Worm (Caenorhabditis elegans) whole organism, L2 larva: ENCODE data around the gene C50D2.1.
A peak's percentile ranks its signal among the peaks of the same experiment; 100 is the strongest.

Experiments
- C34F6.9 ChIP-seq: fragments of 150-350 bp; optimal IDR thresholded peaks from 2 replicates; lab custom pipeline; 2014; ENCODE audit warnings: missing biosample characterization, missing genetic modification characterization
- F13H6.1 ChIP-seq: sonication (generic microtip); optimal IDR thresholded peaks from 2 replicates; lab custom pipeline; 2016; ENCODE audit warnings: missing genetic modification characterization, missing compliant biosample characterization
- R02D3.7 ChIP-seq: fragments of 150-350 bp; optimal IDR thresholded peaks from 2 replicates; lab custom pipeline; 2014; ENCODE audit warnings: missing biosample characterization, missing genetic modification characterization
- ZK546.5 ChIP-seq: sonication (generic microtip); optimal IDR thresholded peaks from 2 replicates; lab custom pipeline; 2017; ENCODE audit warnings: missing biosample characterization, missing genetic modification characterization
- alr-1 ChIP-seq: fragments of 150-350 bp; optimal IDR thresholded peaks from 2 replicates; lab custom pipeline; 2014; ENCODE audit warnings: missing biosample characterization, missing genetic modification characterization
- aly-2 ChIP-seq: fragments of 150-350 bp; optimal IDR thresholded peaks from 2 replicates; lab custom pipeline; 2014; ENCODE audit warnings: missing biosample characterization, missing genetic modification characterization
- ama-1 ChIP-seq: fragments of 150-350 bp; optimal IDR thresholded peaks from 2 replicates; lab custom pipeline; 2018; ENCODE audit warnings: inconsistent platforms
- blmp-1 ChIP-seq: sonication (generic microtip); optimal IDR thresholded peaks from 2 replicates; lab custom pipeline; 2017; ENCODE audit warnings: missing genetic modification characterization, mild to moderate bottlenecking, missing compliant biosample characterization, antibody characterized with exemption, moderate library complexity; ENCODE audit not compliant: insufficient read depth
- ceh-16 ChIP-seq: fragments of 150-350 bp; optimal IDR thresholded peaks from 2 replicates; lab custom pipeline; 2014; ENCODE audit warnings: missing biosample characterization, missing genetic modification characterization
- ceh-82 ChIP-seq: fragments of 150-350 bp; optimal IDR thresholded peaks from 2 replicates; lab custom pipeline; 2014; ENCODE audit warnings: missing biosample characterization, missing genetic modification characterization
- crh-2 ChIP-seq: sonication (generic microtip); optimal IDR thresholded peaks from 2 replicates; lab custom pipeline; 2017; ENCODE audit warnings: missing biosample characterization, missing genetic modification characterization
- dmd-4 ChIP-seq: sonication (generic microtip); optimal IDR thresholded peaks from 2 replicates; lab custom pipeline; 2017; ENCODE audit warnings: missing biosample characterization, missing genetic modification characterization
- egl-27 ChIP-seq: sonication (generic microtip); optimal IDR thresholded peaks from 3 replicates; lab custom pipeline; 2017; ENCODE audit warnings: missing biosample characterization, missing genetic modification reagents, missing genetic modification characterization
- elt-1 ChIP-seq: fragments of 150-350 bp; optimal IDR thresholded peaks from 2 replicates; lab custom pipeline; 2014; ENCODE audit warnings: missing biosample characterization, missing genetic modification characterization
- fos-1 ChIP-seq: fragments of 150-350 bp; optimal IDR thresholded peaks from 2 replicates; lab custom pipeline; 2014; ENCODE audit warnings: missing biosample characterization, missing genetic modification characterization
- gmeb-1 ChIP-seq: fragments of 150-350 bp; optimal IDR thresholded peaks from 2 replicates; lab custom pipeline; 2014; ENCODE audit warnings: missing biosample characterization, missing genetic modification characterization
- lin-11 ChIP-seq: fragments of 150-350 bp; sonication (generic microtip); optimal IDR thresholded peaks from 2 replicates; lab custom pipeline; 2014; ENCODE audit warnings: missing biosample characterization, missing genetic modification characterization, inconsistent platforms, mixed read lengths
- lin-13 ChIP-seq: fragments of 150-350 bp; optimal IDR thresholded peaks from 2 replicates; lab custom pipeline; 2014; ENCODE audit warnings: missing biosample characterization, missing genetic modification reagents, missing genetic modification characterization
- lin-39 ChIP-seq: fragments of 150-350 bp; optimal IDR thresholded peaks from 2 replicates; lab custom pipeline; 2014; ENCODE audit warnings: missing biosample characterization, missing genetic modification reagents, missing genetic modification characterization
- lsy-2 ChIP-seq, 2 experiments: fragments of 150-350 bp in 1 of 2; sonication (generic microtip) in 1 of 2; optimal IDR thresholded peaks; 2 replicates each; lab custom pipeline; 2014 to 2017; ENCODE audit warnings: missing biosample characterization in 2 of 2, missing genetic modification characterization in 2 of 2
- mab-5 ChIP-seq: fragments of 150-350 bp; optimal IDR thresholded peaks from 2 replicates; lab custom pipeline; 2014; ENCODE audit warnings: missing biosample characterization, missing genetic modification characterization
- mbf-1 ChIP-seq: sonication (generic microtip); optimal IDR thresholded peaks from 2 replicates; lab custom pipeline; 2017; ENCODE audit warnings: missing biosample characterization, missing genetic modification characterization
- mdl-1 ChIP-seq, 2 experiments: fragments of 150-350 bp in 1 of 2; sonication (generic microtip) in 1 of 2; optimal IDR thresholded peaks; 2 replicates each; lab custom pipeline; 2017; ENCODE audit warnings: missing biosample characterization in 2 of 2, missing genetic modification characterization in 2 of 2
- nhr-10 ChIP-seq: sonication (generic microtip); optimal IDR thresholded peaks from 2 replicates; lab custom pipeline; 2017; ENCODE audit warnings: missing biosample characterization, missing genetic modification characterization
- nhr-11 ChIP-seq: fragments of 150-350 bp; optimal IDR thresholded peaks from 2 replicates; lab custom pipeline; 2014; ENCODE audit warnings: missing biosample characterization, missing genetic modification characterization
- nhr-12 ChIP-seq: fragments of 150-350 bp; optimal IDR thresholded peaks from 2 replicates; lab custom pipeline; 2014; ENCODE audit warnings: missing biosample characterization, missing genetic modification characterization
- nhr-129 ChIP-seq: fragments of 150-350 bp; optimal IDR thresholded peaks from 2 replicates; lab custom pipeline; 2014; ENCODE audit warnings: missing biosample characterization, missing genetic modification characterization
- nhr-21 ChIP-seq: fragments of 150-350 bp; optimal IDR thresholded peaks from 2 replicates; lab custom pipeline; 2014; ENCODE audit warnings: missing biosample characterization, missing genetic modification characterization
- nhr-25 ChIP-seq: fragments of 150-350 bp; sonication (generic microtip); optimal IDR thresholded peaks from 3 replicates; lab custom pipeline; 2014; ENCODE audit warnings: missing biosample characterization, missing genetic modification characterization
- nhr-77 ChIP-seq: fragments of 150-350 bp; optimal IDR thresholded peaks from 2 replicates; lab custom pipeline; 2014; ENCODE audit warnings: missing biosample characterization, missing genetic modification characterization
- peb-1 ChIP-seq: fragments of 150-350 bp; optimal IDR thresholded peaks from 2 replicates; lab custom pipeline; 2014; ENCODE audit warnings: missing biosample characterization, missing genetic modification characterization
- sem-4 ChIP-seq: fragments of 150-350 bp; optimal IDR thresholded peaks from 2 replicates; lab custom pipeline; 2014; ENCODE audit warnings: missing biosample characterization, missing genetic modification reagents, missing genetic modification characterization
- skn-1 ChIP-seq: sonication (generic microtip); optimal IDR thresholded peaks from 2 replicates; lab custom pipeline; 2017; ENCODE audit warnings: missing biosample characterization, missing genetic modification characterization
- sma-3 ChIP-seq: sonication (generic microtip); optimal IDR thresholded peaks from 2 replicates; lab custom pipeline; 2016; ENCODE audit warnings: missing genetic modification reagents, missing genetic modification characterization, missing compliant biosample characterization
- sma-9 ChIP-seq, 2 experiments: fragments of 150-350 bp in 1 of 2; sonication (generic microtip) in 1 of 2; optimal IDR thresholded peaks; 2 replicates each; lab custom pipeline; 2014 to 2016; ENCODE audit warnings: missing genetic modification characterization in 2 of 2, mild to moderate bottlenecking in 1 of 2, missing biosample characterization in 1 of 2, missing compliant biosample characterization in 1 of 2, missing genetic modification reagents in 1 of 2, moderate library complexity in 1 of 2
- unc-39 ChIP-seq: fragments of 150-350 bp; optimal IDR thresholded peaks from 2 replicates; lab custom pipeline; 2014; ENCODE audit warnings: missing biosample characterization, missing genetic modification characterization
- unc-62 ChIP-seq: fragments of 150-350 bp; optimal IDR thresholded peaks from 2 replicates; lab custom pipeline; 2014; ENCODE audit warnings: missing biosample characterization, missing genetic modification reagents, missing genetic modification characterization
- zag-1 ChIP-seq: fragments of 150-350 bp; optimal IDR thresholded peaks from 2 replicates; lab custom pipeline; 2014; ENCODE audit warnings: missing biosample characterization, missing genetic modification characterization
- ztf-11 ChIP-seq: sonication (generic microtip); optimal IDR thresholded peaks from 2 replicates; lab custom pipeline; 2017; ENCODE audit warnings: missing biosample characterization, missing genetic modification characterization

C50D2.1 gene

DNA sequence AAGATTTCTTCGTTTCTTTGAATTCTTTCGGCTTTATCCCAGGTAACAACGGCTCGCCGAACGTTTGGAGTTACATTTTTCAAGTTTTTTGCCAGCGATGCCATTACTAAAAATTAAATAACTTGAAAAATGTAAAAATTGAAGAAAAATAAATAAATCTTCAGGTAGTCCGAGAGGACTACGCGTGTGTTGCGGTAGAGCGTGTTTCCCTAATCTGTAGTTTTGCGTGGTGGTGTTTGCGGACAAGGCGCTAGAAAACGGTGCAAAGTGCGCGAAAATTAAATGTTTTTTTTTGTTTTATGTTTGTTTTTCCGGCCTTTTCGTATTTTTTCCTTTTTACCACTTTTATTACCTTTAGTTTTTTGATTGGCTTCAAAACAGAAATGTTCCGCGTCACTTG is 44.5 kb downstream of the C50D2.1 start, which contains the start of gene mrpl-28 (continued):
- peak; percentile 95 for TF ChIP-seq lin-13
- TF ChIP-seq skn-1: no peak
- TF ChIP-seq F13H6.1 (tag; lab: Kevin White, UChicago): peak; percentile 93
- peak; percentile 64 for TF ChIP-seq unc-62 (GFP tag; lab: Kevin White, UChicago)
- peak; percentile 95 for TF ChIP-seq mab-5
- peak; percentile 29 for TF ChIP-seq nhr-77 (tag; lab: Kevin White, UChicago)
- peak; percentile 78 for TF ChIP-seq fos-1 (tag; lab: Kevin White, UChicago)
- no peak for TF ChIP-seq alr-1 (tag; lab: Kevin White, UChicago)
- TF ChIP-seq lin-11 (tag; lab: Kevin White, UChicago): peak; percentile 96
- TF ChIP-seq nhr-10 (tag; lab: Kevin White, UChicago): peak; percentile 66
- peak; percentile 91 for TF ChIP-seq nhr-21
- no peak for TF ChIP-seq unc-39 (tag; lab: Kevin White, UChicago)
- TF ChIP-seq elt-1 (tag; lab: Kevin White, UChicago): no peak
- no peak for TF ChIP-seq dmd-4 (tag; lab: Kevin White, UChicago)
- TF ChIP-seq lin-39 (tag; lab: Kevin White, UChicago): no peak
- TF ChIP-seq crh-2 (tag; lab: Kevin White, UChicago): peak; percentile 95
- no peak for TF ChIP-seq peb-1 (tag; lab: Kevin White, UChicago)
- no peak for TF ChIP-seq ceh-16 (tag; lab: Kevin White, UChicago)
- TF ChIP-seq C34F6.9 (tag; lab: Kevin White, UChicago): peak; percentile 95
- TF ChIP-seq R02D3.7: peak; percentile 73

ce11 chrII:156999-157499 is 45.7 kb downstream of the C50D2.1 start:
- no peak for TF ChIP-seq lin-13
- no peak for TF ChIP-seq dmd-4 (tag; lab: Kevin White, UChicago)
- TF ChIP-seq mbf-1 (tag; lab: Kevin White, UChicago): no peak
- TF ChIP-seq sma-9 (GFP tag; optimal IDR thresholded peaks at IDR 0.05; lab: Kevin White, UChicago): no peak
- TF ChIP-seq sma-9 (tag; optimal IDR thresholded peaks at IDR 0.05; lab: Kevin White, UChicago): no peak

ce11 chrII:158004-158731 is 46.8 kb downstream of the C50D2.1 start:
- TF ChIP-seq fos-1 (tag; lab: Kevin White, UChicago) (peak; percentile 37), gmeb-1 (no peak), dmd-4 (tag; lab: Kevin White, UChicago) (no peak), blmp-1 (tag; lab: Kevin White, UChicago) (peak; percentile 80), sma-3 (GFP tag; lab: Kevin White, UChicago) (no peak), peb-1 (tag; lab: Kevin White, UChicago) (no peak), C34F6.9 (tag; lab: Kevin White, UChicago) (no peak), lin-11 (tag; lab: Kevin White, UChicago) (peak; percentile 21), F13H6.1 (tag; lab: Kevin White, UChicago) (peak; percentile 7), egl-27 (tag; lab: Kevin White, UChicago) (peak; percentile 3)

DNA sequence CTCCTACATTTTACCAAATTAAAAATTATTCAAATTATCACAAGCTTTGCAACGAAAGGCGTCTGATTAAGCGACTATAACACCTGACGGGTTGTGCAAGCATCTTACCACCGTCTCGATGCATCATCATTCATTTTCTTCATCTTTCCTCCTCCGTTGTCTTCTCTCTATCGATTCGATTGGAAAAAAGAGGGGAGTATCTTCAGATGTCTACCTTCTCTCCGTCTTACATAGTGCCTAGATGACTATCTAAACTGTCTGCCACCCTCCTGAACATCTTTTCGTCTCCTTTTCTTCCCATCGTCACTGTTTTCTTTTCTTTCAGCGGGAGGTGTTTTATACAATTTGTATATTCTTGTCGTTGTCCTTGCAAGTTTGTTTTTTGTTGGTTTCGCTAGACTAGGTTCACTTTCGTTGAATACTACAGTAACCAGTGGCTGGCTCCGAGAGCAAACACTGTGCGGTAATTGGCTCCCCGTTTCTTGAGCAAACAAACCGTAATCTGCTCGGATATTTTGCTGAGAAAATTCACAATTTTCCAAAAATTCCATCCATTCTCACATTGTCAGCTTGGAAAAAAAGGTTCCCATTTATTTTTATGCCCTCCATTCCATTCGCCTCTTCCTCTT is 48.0 kb downstream of the C50D2.1 start:
- no peak for TF ChIP-seq zag-1 (tag; lab: Kevin White, UChicago)
- peak; percentile 13 for TF ChIP-seq gmeb-1
- peak; percentile 70 for TF ChIP-seq nhr-129
- peak; percentile 46 for TF ChIP-seq crh-2 (tag; lab: Kevin White, UChicago)
- peak; percentile 17 for TF ChIP-seq F13H6.1 (tag; lab: Kevin White, UChicago)
- no peak for TF ChIP-seq lin-11 (tag; lab: Kevin White, UChicago)
- no peak for TF ChIP-seq nhr-11 (tag; lab: Kevin White, UChicago)
- TF ChIP-seq nhr-12: no peak
- no peak for TF ChIP-seq nhr-10 (tag; lab: Kevin White, UChicago)
- no peak for TF ChIP-seq ceh-82 (tag; lab: Kevin White, UChicago)
- TF ChIP-seq dmd-4 (tag; lab: Kevin White, UChicago): no peak
- TF ChIP-seq fos-1 (tag; lab: Kevin White, UChicago): peak; percentile 61
- no peak for TF ChIP-seq egl-27 (tag; lab: Kevin White, UChicago)
- no peak for TF ChIP-seq ama-1 (lab: Kevin White, UChicago)
- no peak for TF ChIP-seq sem-4 (tag; lab: Kevin White, UChicago)
- no peak for TF ChIP-seq elt-1 (tag; lab: Kevin White, UChicago)
- TF ChIP-seq blmp-1 (tag; lab: Kevin White, UChicago): peak; percentile 35
- peak; percentile 37 for TF ChIP-seq nhr-25 (tag; lab: Kevin White, UChicago)
- TF ChIP-seq aly-2 (tag; lab: Kevin White, UChicago): no peak
- TF ChIP-seq C34F6.9 (tag; lab: Kevin White, UChicago): peak; percentile 45
- peak; percentile 13 for TF ChIP-seq lin-13
- TF ChIP-seq ztf-11 (tag; lab: Kevin White, UChicago): no peak
- no peak for TF ChIP-seq mab-5
- no peak for TF ChIP-seq mdl-1 (tag; optimal IDR thresholded peaks at IDR 0.05; lab: Kevin White, UChicago)
- TF ChIP-seq sma-3 (GFP tag; lab: Kevin White, UChicago): peak; percentile 5
- TF ChIP-seq sma-9 (GFP tag; optimal IDR thresholded peaks at IDR 0.05; lab: Kevin White, UChicago): peak; percentile 39
- no peak for TF ChIP-seq sma-9 (tag; optimal IDR thresholded peaks at IDR 0.05; lab: Kevin White, UChicago)
- TF ChIP-seq ZK546.5 (tag; lab: Kevin White, UChicago): no peak
- TF ChIP-seq lsy-2 (tag; optimal IDR thresholded peaks at IDR 0.05; lab: Kevin White, UChicago): peak in 1 of 2 experiments; percentile 42
- TF ChIP-seq, all 48 proteins: peak for 12
